Fruit fly (Drosophila melanogaster) whole organism, embryonic: ENCODE data around the gene Pat1.

Source experiments
- Awh ChIP-seq: fragments of 200-800 bp; sonication (Bioruptor generic); IDR thresholded peaks from 2 replicates; pipeline ENCODE4, ENCODE4 v1.3.6; 2022; ENCODE audit warnings: missing biosample characterization, missing genetic modification characterization
- CG10267 ChIP-seq: fragments of 200-800 bp; sonication (Bioruptor generic); optimal IDR thresholded peaks from 2 replicates; lab custom pipeline; 2018; ENCODE audit warnings: missing biosample characterization, mild to moderate bottlenecking, missing genetic modification characterization, moderate library complexity
- CG10543 ChIP-seq: fragments of 200-800 bp; sonication (Bioruptor generic); optimal IDR thresholded peaks from 3 replicates; lab custom pipeline; 2017; ENCODE audit warnings: missing biosample characterization, mild to moderate bottlenecking, missing genetic modification characterization, moderate library complexity
- CG11560 ChIP-seq: fragments of 200-800 bp; sonication (Bioruptor generic); IDR thresholded peaks from 3 replicates; pipeline ENCODE4 v1.3.6; 2022; ENCODE audit warnings: missing biosample characterization, missing genetic modification characterization
- CG11696 ChIP-seq: fragments of 200-800 bp; sonication (Bioruptor generic); IDR thresholded peaks from 2 replicates; pipeline ENCODE4 v1.3.6; 2022; ENCODE audit warnings: missing biosample characterization, missing genetic modification characterization
- CG13894 ChIP-seq: fragments of 200-800 bp; sonication (Bioruptor generic); optimal IDR thresholded peaks from 3 replicates; lab custom pipeline; 2018; ENCODE audit warnings: missing biosample characterization, mild to moderate bottlenecking, missing genetic modification characterization, moderate library complexity
- CG14441 ChIP-seq: fragments of 200-800 bp; sonication (Bioruptor generic); IDR thresholded peaks from 2 replicates; pipeline ENCODE4 v1.3.6; 2022; ENCODE audit warnings: missing biosample characterization, missing genetic modification characterization
- CG15269 ChIP-seq: fragments of 200-800 bp; sonication (Bioruptor generic); optimal IDR thresholded peaks from 2 replicates; lab custom pipeline; 2018; ENCODE audit warnings: missing biosample characterization, mild to moderate bottlenecking, missing genetic modification characterization, moderate library complexity
- CG1603 ChIP-seq: fragments of 200-800 bp; sonication (Bioruptor generic); optimal IDR thresholded peaks from 2 replicates; lab custom pipeline; 2019; ENCODE audit warnings: missing biosample characterization, mild to moderate bottlenecking, missing genetic modification characterization, moderate library complexity
- CG2199 ChIP-seq: fragments of 200-800 bp; sonication (Bioruptor generic); IDR thresholded peaks from 3 replicates; pipeline ENCODE4 v1.3.6; 2022; ENCODE audit warnings: missing biosample characterization, missing genetic modification characterization
- CG2678 ChIP-seq: fragments of 200-800 bp; sonication (Bioruptor generic); optimal IDR thresholded peaks from 3 replicates; lab custom pipeline; 2019; ENCODE audit warnings: missing biosample characterization, mild to moderate bottlenecking, missing genetic modification characterization, moderate library complexity
- CG32767 ChIP-seq: fragments of 200-800 bp; sonication (Bioruptor generic); IDR thresholded peaks from 2 replicates; pipeline ENCODE4 v1.3.6; 2022; ENCODE audit warnings: missing biosample characterization, missing genetic modification characterization
- CG34224 ChIP-seq: fragments of 200-800 bp; sonication (Bioruptor generic); IDR thresholded peaks from 3 replicates; pipeline ENCODE4 v1.3.6; 2022; ENCODE audit warnings: missing biosample characterization, missing genetic modification characterization; ENCODE audit not compliant: partially characterized antibody
- CG3726 ChIP-seq: fragments of 200-800 bp; sonication (Bioruptor generic); IDR thresholded peaks from 3 replicates; pipeline ENCODE4, ENCODE4 v1.3.6; 2022; ENCODE audit warnings: missing biosample characterization, missing genetic modification characterization
- CG3838 ChIP-seq: fragments of 200-800 bp; sonication (Bioruptor generic); optimal IDR thresholded peaks from 3 replicates; lab custom pipeline; 2016; ENCODE audit warnings: missing biosample characterization, missing genetic modification characterization
- CG6689 ChIP-seq: fragments of 200-800 bp; sonication (Bioruptor generic); IDR thresholded peaks from 2 replicates; pipeline ENCODE4 v1.3.6; 2022; ENCODE audit warnings: missing biosample characterization, missing genetic modification characterization
- CG8281 ChIP-seq: fragments of 200-800 bp; sonication (Bioruptor generic); optimal IDR thresholded peaks from 2 replicates; lab custom pipeline; 2018; ENCODE audit warnings: missing biosample characterization, mild to moderate bottlenecking, missing genetic modification characterization, moderate library complexity
- CG8478 ChIP-seq: fragments of >200 bp; optimal IDR thresholded peaks from 2 replicates; lab custom pipeline; 2018
- CG8944 ChIP-seq: fragments of 200-800 bp; sonication (Bioruptor generic); optimal IDR thresholded peaks from 3 replicates; lab custom pipeline; 2016; ENCODE audit warnings: missing biosample characterization, missing genetic modification characterization
- CTCF ChIP-seq: fragments of 200-800 bp; sonication (Bioruptor generic); optimal IDR thresholded peaks from 2 replicates; lab custom pipeline; 2017; ENCODE audit warnings: missing biosample characterization, mild to moderate bottlenecking, missing genetic modification characterization, moderate library complexity
- CrebB ChIP-seq: fragments of 200-800 bp; sonication (Bioruptor generic); optimal IDR thresholded peaks from 3 replicates; lab custom pipeline; 2018; ENCODE audit warnings: missing biosample characterization, mild to moderate bottlenecking, missing genetic modification characterization
- D19B ChIP-seq: fragments of 200-800 bp; sonication (Bioruptor generic); optimal IDR thresholded peaks from 2 replicates; lab custom pipeline; 2017; ENCODE audit warnings: missing biosample characterization, mild to moderate bottlenecking, missing genetic modification characterization
- Dip3 ChIP-seq: fragments of 200-800 bp; sonication (Bioruptor generic); optimal IDR thresholded peaks from 3 replicates; lab custom pipeline; 2016; ENCODE audit warnings: missing biosample characterization, missing genetic modification characterization
- Eip74EF ChIP-seq, 2 experiments: fragments of 200-800 bp in 1 of 2; fragments of >200 bp in 1 of 2; sonication (Bioruptor generic) in 1 of 2; optimal IDR thresholded peaks; 2 replicates each; lab custom pipeline; 2017 to 2019; ENCODE audit warnings: missing biosample characterization in 2 of 2, missing genetic modification characterization in 2 of 2, mild to moderate bottlenecking in 1 of 2, moderate library complexity in 1 of 2
- Ets97D ChIP-seq: fragments of 200-800 bp; sonication (Bioruptor generic); optimal IDR thresholded peaks from 3 replicates; lab custom pipeline; 2016; ENCODE audit warnings: missing biosample characterization, missing genetic modification characterization
- Hr39 ChIP-seq: fragments of >200 bp; optimal IDR thresholded peaks from 2 replicates; lab custom pipeline; 2017
- Jarid2 ChIP-seq: fragments of 200-800 bp; sonication (Bioruptor generic); optimal IDR thresholded peaks from 3 replicates; lab custom pipeline; 2017; ENCODE audit warnings: mild to moderate bottlenecking, missing biosample characterization, missing genetic modification reagents, missing genetic modification characterization
- Oaz ChIP-seq: fragments of 200-800 bp; sonication (Bioruptor generic); IDR thresholded peaks from 2 replicates; pipeline ENCODE4 v1.3.6; 2022; ENCODE audit warnings: missing biosample characterization, missing genetic modification characterization
- Ravus ChIP-seq: fragments of 200-800 bp; sonication (Bioruptor generic); IDR thresholded peaks from 2 replicates; pipeline ENCODE4 v1.3.6; 2022; ENCODE audit warnings: missing biosample characterization, missing genetic modification characterization
- Sin3A ChIP-seq: fragments of >200 bp; optimal IDR thresholded peaks from 2 replicates; lab custom pipeline; 2018
- az2 ChIP-seq: fragments of 200-800 bp; sonication (Bioruptor generic); optimal IDR thresholded peaks from 3 replicates; lab custom pipeline; 2016; ENCODE audit warnings: missing biosample characterization, missing genetic modification characterization
- crol ChIP-seq: fragments of 200-800 bp; sonication (Bioruptor generic); IDR thresholded peaks from 2 replicates; pipeline ENCODE4 v1.3.6; 2022; ENCODE audit warnings: missing biosample characterization, missing genetic modification characterization
- gcm2 ChIP-seq: fragments of 200-800 bp; sonication (Bioruptor generic); optimal IDR thresholded peaks from 2 replicates; lab custom pipeline; 2016; ENCODE audit warnings: missing biosample characterization, missing genetic modification characterization
- gem ChIP-seq: fragments of 200-800 bp; sonication (Bioruptor generic); optimal IDR thresholded peaks from 2 replicates; lab custom pipeline; 2019; ENCODE audit warnings: missing biosample characterization, mild to moderate bottlenecking, missing genetic modification characterization, moderate library complexity
- gro ChIP-seq: fragments of 200-800 bp; sonication (Bioruptor generic); optimal IDR thresholded peaks from 2 replicates; lab custom pipeline; 2016; ENCODE audit warnings: missing biosample characterization, missing genetic modification characterization
- hth ChIP-seq: fragments of >200 bp; optimal IDR thresholded peaks from 2 replicates; lab custom pipeline; 2017; ENCODE audit warnings: inconsistent platforms
- org-1 ChIP-seq: fragments of 200-800 bp; sonication (Bioruptor generic); optimal IDR thresholded peaks from 2 replicates; lab custom pipeline; 2017; ENCODE audit warnings: missing biosample characterization, missing genetic modification characterization
- pho ChIP-seq: fragments of 200-800 bp; sonication (Bioruptor generic); optimal IDR thresholded peaks from 2 replicates; lab custom pipeline; 2016; ENCODE audit warnings: missing biosample characterization, missing genetic modification characterization
- phol ChIP-seq: fragments of 200-800 bp; sonication (Bioruptor generic); optimal IDR thresholded peaks from 3 replicates; lab custom pipeline; 2018; ENCODE audit warnings: missing biosample characterization, mild to moderate bottlenecking, missing genetic modification characterization, moderate library complexity
- prd ChIP-seq, 3 experiments: fragments of >200 bp in 2 of 3; fragments of 200-800 bp in 1 of 3; sonication (Bioruptor generic) in 1 of 3; optimal IDR thresholded peaks in 2 of 3; IDR thresholded peaks in 1 of 3; 2 replicates in 2 of 3; 3 replicates in 1 of 3; pipeline versions ENCODE4 v1.3.6 to Lab custom; 2017 to 2022; ENCODE audit warnings: missing biosample characterization in 1 of 3, missing genetic modification characterization in 1 of 3
- pzg ChIP-seq: fragments of 200-800 bp; sonication (Bioruptor generic); optimal IDR thresholded peaks from 3 replicates; lab custom pipeline; 2018; ENCODE audit warnings: missing biosample characterization, mild to moderate bottlenecking, missing genetic modification characterization, moderate library complexity
- sd ChIP-seq: fragments of 200-800 bp; sonication (Bioruptor generic); optimal IDR thresholded peaks from 3 replicates; lab custom pipeline; 2018; ENCODE audit warnings: missing biosample characterization, mild to moderate bottlenecking, missing genetic modification characterization, moderate library complexity
- sug ChIP-seq: fragments of 200-800 bp; optimal IDR thresholded peaks from 2 replicates; lab custom pipeline; 2019; ENCODE audit warnings: missing biosample characterization, mild to moderate bottlenecking, missing genetic modification characterization, moderate library complexity
- tgo ChIP-seq: fragments of 200-800 bp; sonication (Bioruptor generic); IDR thresholded peaks from 3 replicates; pipeline ENCODE4 v1.3.6; 2022; ENCODE audit warnings: missing biosample characterization, missing genetic modification characterization
- trh ChIP-seq: fragments of 200-800 bp; sonication (Bioruptor generic); optimal IDR thresholded peaks from 2 replicates; lab custom pipeline; 2016; ENCODE audit warnings: missing biosample characterization, missing genetic modification characterization
- tx ChIP-seq: fragments of 200-800 bp; sonication (Bioruptor generic); optimal IDR thresholded peaks from 2 replicates; lab custom pipeline; 2016; ENCODE audit warnings: missing biosample characterization, missing genetic modification characterization
- vnd ChIP-seq: fragments of 200-800 bp; sonication (Bioruptor generic); IDR thresholded peaks from 3 replicates; pipeline ENCODE4 v1.3.6; 2022; ENCODE audit warnings: missing biosample characterization, missing genetic modification characterization; ENCODE audit not compliant: partially characterized antibody
- wek ChIP-seq: fragments of 200-800 bp; sonication (Bioruptor generic); optimal IDR thresholded peaks from 3 replicates; lab custom pipeline; 2018; ENCODE audit warnings: missing biosample characterization, mild to moderate bottlenecking, missing genetic modification characterization, moderate library complexity
- zfh1 ChIP-seq: fragments of 200-800 bp; sonication (Bioruptor generic); IDR thresholded peaks from 3 replicates; pipeline ENCODE4 v1.3.6; 2022; ENCODE audit warnings: missing biosample characterization, missing genetic modification characterization

The Pat1 gene

DNA sequence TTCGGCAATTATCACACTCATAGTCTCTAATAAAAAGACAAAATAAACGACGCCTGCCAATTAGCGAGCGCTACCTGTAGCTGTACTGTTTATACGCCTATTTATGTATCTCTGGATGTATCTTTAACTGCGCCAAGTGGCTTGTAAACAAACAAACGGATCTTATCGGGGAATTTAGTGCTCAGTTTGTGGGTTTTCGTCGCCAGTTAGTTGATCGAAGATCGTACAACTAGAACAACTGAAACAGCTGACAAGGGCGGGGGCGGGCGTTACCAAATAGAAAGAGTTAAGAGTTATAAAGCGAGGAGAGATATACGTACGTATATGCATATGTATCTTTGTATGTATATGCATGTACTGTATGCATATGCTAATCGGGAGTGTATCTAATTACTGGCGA, 43.6 kb upstream of the Pat1 start (continued):
- TF ChIP-seq sd (tag; lab: Kevin White, UChicago) (peak; percentile 46), CG2199 (GFP tag; lab: Robert Waterston, UW) (no peak), sug (tag; lab: Kevin White, UChicago) (peak; percentile 5)

DNA sequence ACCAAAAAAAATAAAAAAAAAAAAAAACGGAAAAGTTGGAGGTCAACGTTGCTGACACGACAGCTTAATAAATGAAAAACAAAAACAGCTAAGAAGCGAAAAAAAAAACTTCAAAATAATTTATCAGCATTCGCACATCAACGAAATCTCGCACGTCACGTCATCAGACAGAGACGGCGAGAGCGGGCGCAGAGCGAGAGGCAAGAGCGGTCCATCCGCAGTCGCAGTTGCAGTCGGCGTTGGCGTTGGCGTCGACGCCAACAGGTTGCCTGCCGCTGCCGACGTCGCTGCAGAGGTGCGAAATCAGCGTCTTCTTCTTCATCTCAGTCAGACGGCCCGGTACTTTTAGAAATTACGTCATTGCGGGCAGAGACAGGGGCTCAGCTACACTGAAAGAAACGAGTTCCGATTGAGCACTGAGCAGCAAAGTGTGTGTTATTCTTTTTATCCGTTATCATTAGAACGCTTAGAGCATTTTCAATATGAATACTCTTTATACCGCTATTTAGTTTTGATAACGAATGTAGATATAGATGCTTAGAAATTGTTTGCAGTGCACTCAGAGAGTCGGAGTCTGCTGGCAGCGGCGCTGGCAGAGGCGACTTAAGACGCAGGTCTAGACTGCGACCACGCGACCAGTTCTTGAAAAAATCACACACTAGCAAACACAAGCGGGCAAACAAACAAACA, 41.0 kb upstream of the Pat1 start:
- TF ChIP-seq CG10267 (tag; lab: Kevin White, UChicago) (peak; percentile 90), prd (optimal IDR thresholded peaks at IDR 0.05; lab: Kevin White, UChicago) (no peak), prd (GFP tag; IDR thresholded peaks at IDR 0.05; lab: Robert Waterston, UW) (peak; percentile 98), CTCF (GFP tag; lab: Kevin White, UChicago) (no peak), trh (peak; percentile 79), CG8944 (GFP tag; lab: Kevin White, UChicago) (peak; percentile 90), pzg (GFP tag; lab: Kevin White, UChicago) (peak; percentile 25), CG8281 (peak; percentile 73), CG2678 (peak; percentile 97), gcm2 (peak; percentile 84), crol (GFP tag; lab: Robert Waterston, UW) (peak; percentile 57), CG13894 (tag; lab: Kevin White, UChicago) (peak; percentile 96), Ets97D (GFP tag; lab: Kevin White, UChicago) (peak; percentile 83), Oaz (peak; percentile 87), hth (no peak), phol (tag; lab: Kevin White, UChicago) (peak; percentile 94), CG1603 (tag; lab: Kevin White, UChicago) (peak; percentile 95), pho (GFP tag; lab: Kevin White, UChicago) (peak; percentile 93), CG10543 (GFP tag; lab: Kevin White, UChicago) (peak; percentile 86), CrebB (tag; lab: Kevin White, UChicago) (peak; percentile 92), Ravus (peak; percentile 89), zfh1 (GFP tag; lab: Robert Waterston, UW) (peak; percentile 97), D19B (GFP tag; lab: Kevin White, UChicago) (peak; percentile 90), CG6689 (GFP tag; lab: Robert Waterston, UW) (peak; percentile 96), Hr39 (no peak), Sin3A (lab: Kevin White, UChicago) (no peak), CG11560 (tag; lab: Robert Waterston, UW) (peak; percentile 87), CG15269 (tag; lab: Kevin White, UChicago) (peak; percentile 94), tgo (GFP tag; lab: Robert Waterston, UW) (peak; percentile 94), Awh (GFP tag; lab: Robert Waterston, UW) (peak; percentile 94), CG8478 (lab: Kevin White, UChicago) (no peak), Dip3 (GFP tag; lab: Kevin White, UChicago) (peak; percentile 97), CG14441 (GFP tag; lab: Robert Waterston, UW) (peak; percentile 96), gem (tag; lab: Kevin White, UChicago) (peak; percentile 94), Jarid2 (GFP tag; lab: Kevin White, UChicago) (peak; percentile 77), CG34224 (GFP tag; lab: Robert Waterston, UW) (no peak), tx (GFP tag; lab: Kevin White, UChicago) (peak; percentile 93), az2 (GFP tag; lab: Kevin White, UChicago) (peak; percentile 92), CG3726 (peak; percentile 92), gro (GFP tag; lab: Kevin White, UChicago) (peak; percentile 97), vnd (no peak), org-1 (GFP tag; lab: Kevin White, UChicago) (peak; percentile 93), wek (GFP tag; lab: Kevin White, UChicago) (peak; percentile 78), CG11696 (GFP tag; lab: Robert Waterston, UW) (peak; percentile 89), CG3838 (GFP tag; lab: Kevin White, UChicago) (peak; percentile 70), CG32767 (peak; percentile 91), Eip74EF (GFP tag; optimal IDR thresholded peaks at IDR 0.05; lab: Kevin White, UChicago) (peak in 1 of 2 experiments; percentile 81)
